Worm (Caenorhabditis elegans): ENCODE results near the gene srbc-11.

- TF ChIP-seq nhr-129 (tag; optimal IDR thresholded peaks at IDR 0.05) = no peak
- no peak for TF ChIP-seq mdl-1 (tag; optimal IDR thresholded peaks at IDR 0.05)
- no peak for TF ChIP-seq blmp-1 (tag; optimal IDR thresholded peaks at IDR 0.05; ENCODE audit: insufficient read depth)
- TF ChIP-seq nhr-77 (tag; optimal IDR thresholded peaks at IDR 0.05) = no peak
- TF ChIP-seq R02D3.7 (tag; optimal IDR thresholded peaks at IDR 0.05) = no peak
- TF ChIP-seq nhr-237 (tag; optimal IDR thresholded peaks at IDR 0.05) = no peak
- no peak for TF ChIP-seq ZK546.5 (tag; optimal IDR thresholded peaks at IDR 0.05)
- TF ChIP-seq ztf-4 (tag; optimal IDR thresholded peaks at IDR 0.05) = no peak
- TF ChIP-seq ceh-16 (tag; optimal IDR thresholded peaks at IDR 0.05) = no peak
These were observed 40.1 kb downstream of the srbc-11 start, which contains the start of gene F25E5.2 for ce11 chrV:7455008-7455407.

Measured in whole organism, L2 larva.